Fruit fly (Drosophila melanogaster) whole organism, embryonic: ENCODE results near the gene CG31752.

ENCODE experiments used
- Aef1 ChIP-seq: fragments of 200-800 bp; sonication (Bioruptor generic); IDR thresholded peaks from 3 replicates; pipeline ENCODE4 v1.3.6; 2022; ENCODE audit warnings: missing biosample characterization, missing genetic modification characterization
- Atf6 ChIP-seq: fragments of 200-800 bp; sonication (Bioruptor generic); IDR thresholded peaks from 2 replicates; pipeline ENCODE4 v1.3.6; 2022; ENCODE audit warnings: missing biosample characterization, missing genetic modification characterization
- Bdp1 ChIP-seq: fragments of 200-800 bp; sonication (Bioruptor generic); optimal IDR thresholded peaks from 3 replicates; lab custom pipeline; 2016; ENCODE audit warnings: missing biosample characterization, missing genetic modification characterization
- Blimp-1 ChIP-seq: fragments of 200-800 bp; sonication (Bioruptor generic); optimal IDR thresholded peaks from 3 replicates; lab custom pipeline; 2018; ENCODE audit warnings: missing biosample characterization, missing genetic modification characterization, mild to moderate bottlenecking, moderate library complexity, missing genetic modification reagents
- CG11093 ChIP-seq: fragments of 200-800 bp; sonication (Bioruptor generic); IDR thresholded peaks from 3 replicates; pipeline ENCODE4 v1.3.6; 2022; ENCODE audit warnings: missing biosample characterization, missing genetic modification characterization
- CG12071 ChIP-seq: fragments of 200-800 bp; sonication (Bioruptor generic); optimal IDR thresholded peaks from 3 replicates; lab custom pipeline; 2018; ENCODE audit warnings: missing biosample characterization, mild to moderate bottlenecking, missing genetic modification characterization
- CG12744 ChIP-seq: fragments of 200-800 bp; sonication (Bioruptor generic); optimal IDR thresholded peaks from 2 replicates; lab custom pipeline; 2016; ENCODE audit warnings: missing biosample characterization, missing genetic modification characterization
- CG14014 ChIP-seq: fragments of 200-800 bp; sonication (Bioruptor generic); IDR thresholded peaks from 2 replicates; pipeline ENCODE4 v1.3.6; 2022; ENCODE audit warnings: missing biosample characterization, missing genetic modification characterization
- CG18599 ChIP-seq: fragments of 200-800 bp; sonication (Bioruptor generic); optimal IDR thresholded peaks from 3 replicates; lab custom pipeline; 2017; ENCODE audit warnings: missing biosample characterization, missing genetic modification characterization, mild to moderate bottlenecking, moderate library complexity, missing genetic modification reagents
- CG3065 ChIP-seq: fragments of 200-800 bp; sonication (Bioruptor generic); optimal IDR thresholded peaks from 2 replicates; lab custom pipeline; 2016; ENCODE audit warnings: missing biosample characterization, missing genetic modification characterization
- CG3726 ChIP-seq: fragments of 200-800 bp; sonication (Bioruptor generic); IDR thresholded peaks from 3 replicates; pipeline ENCODE4, ENCODE4 v1.3.6; 2022; ENCODE audit warnings: missing biosample characterization, missing genetic modification characterization
- CG3995 ChIP-seq: fragments of 200-800 bp; sonication (Bioruptor generic); optimal IDR thresholded peaks from 3 replicates; lab custom pipeline; 2016; ENCODE audit warnings: missing biosample characterization, missing genetic modification characterization
- CG4820 ChIP-seq: fragments of 200-800 bp; sonication (Bioruptor generic); optimal IDR thresholded peaks from 3 replicates; lab custom pipeline; 2016; ENCODE audit warnings: missing biosample characterization, missing genetic modification characterization
- CG7271 ChIP-seq: fragments of 200-800 bp; sonication (Bioruptor generic); optimal IDR thresholded peaks from 2 replicates; lab custom pipeline; 2018; ENCODE audit warnings: missing biosample characterization, mild to moderate bottlenecking, missing genetic modification characterization, moderate library complexity
- CG7839 ChIP-seq: fragments of 200-800 bp; sonication (Bioruptor generic); optimal IDR thresholded peaks from 3 replicates; lab custom pipeline; 2018; ENCODE audit warnings: missing biosample characterization, mild to moderate bottlenecking, missing genetic modification characterization, moderate library complexity
- CG7928 ChIP-seq: fragments of 200-800 bp; sonication (Bioruptor generic); optimal IDR thresholded peaks from 2 replicates; lab custom pipeline; 2017; ENCODE audit warnings: missing biosample characterization, mild to moderate bottlenecking, missing genetic modification characterization
- CG9215 ChIP-seq: fragments of 200-800 bp; sonication (Bioruptor generic); IDR thresholded peaks from 2 replicates; pipeline ENCODE4 v1.3.6; 2022; ENCODE audit warnings: missing biosample characterization, missing genetic modification characterization
- D ChIP-seq, 2 experiments: fragments of 200-800 bp in 1 of 2; fragments of >200 bp in 1 of 2; sonication (Bioruptor generic) in 1 of 2; optimal IDR thresholded peaks; 2 replicates in 1 of 2; 3 replicates in 1 of 2; lab custom pipeline; 2017; ENCODE audit warnings: mild to moderate bottlenecking in 1 of 2, missing biosample characterization in 1 of 2, missing genetic modification characterization in 1 of 2, missing genetic modification reagents in 1 of 2
- Fer1 ChIP-seq: fragments of 200-800 bp; sonication (Bioruptor generic); optimal IDR thresholded peaks from 2 replicates; lab custom pipeline; 2017; ENCODE audit warnings: missing biosample characterization, mild to moderate bottlenecking, missing genetic modification characterization
- HLH4C ChIP-seq: fragments of 200-800 bp; sonication (Bioruptor generic); IDR thresholded peaks from 3 replicates; pipeline ENCODE4 v1.3.6; 2022; ENCODE audit warnings: missing biosample characterization, missing genetic modification characterization; ENCODE audit not compliant: partially characterized antibody
- Hand ChIP-seq: fragments of 200-800 bp; sonication (Bioruptor generic); optimal IDR thresholded peaks from 2 replicates; lab custom pipeline; 2017; ENCODE audit warnings: mild to moderate bottlenecking, missing biosample characterization, missing genetic modification reagents, missing genetic modification characterization
- Myb ChIP-seq: fragments of 200-800 bp; sonication (Bioruptor generic); optimal IDR thresholded peaks from 2 replicates; lab custom pipeline; 2016; ENCODE audit warnings: missing biosample characterization, missing genetic modification characterization
- NC2β ChIP-seq: fragments of 200-800 bp; sonication (Bioruptor generic); optimal IDR thresholded peaks from 2 replicates; lab custom pipeline; 2016; ENCODE audit warnings: missing biosample characterization, missing genetic modification characterization
- NFAT ChIP-seq: fragments of 200-800 bp; sonication (Bioruptor generic); IDR thresholded peaks from 2 replicates; pipeline ENCODE4 v1.3.6; 2022; ENCODE audit warnings: missing biosample characterization, missing genetic modification characterization
- NK7.1 ChIP-seq: fragments of 200-800 bp; sonication (Bioruptor generic); optimal IDR thresholded peaks from 3 replicates; lab custom pipeline; 2016; ENCODE audit warnings: missing biosample characterization, missing genetic modification characterization
- Ravus ChIP-seq: fragments of 200-800 bp; sonication (Bioruptor generic); IDR thresholded peaks from 2 replicates; pipeline ENCODE4 v1.3.6; 2022; ENCODE audit warnings: missing biosample characterization, missing genetic modification characterization
- Rfx ChIP-seq: fragments of 200-800 bp; sonication (Bioruptor generic); IDR thresholded peaks from 2 replicates; pipeline ENCODE4 v1.3.6; 2022; ENCODE audit warnings: missing biosample characterization, missing genetic modification characterization
- al ChIP-seq: fragments of 200-800 bp; sonication (Bioruptor generic); IDR thresholded peaks from 2 replicates; pipeline ENCODE4 v1.3.6; 2022; ENCODE audit warnings: missing biosample characterization, missing genetic modification characterization
- bbx ChIP-seq: fragments of 200-800 bp; sonication (Bioruptor generic); IDR thresholded peaks from 2 replicates; pipeline ENCODE4 v1.3.6; 2022; ENCODE audit warnings: missing biosample characterization, missing genetic modification characterization; ENCODE audit not compliant: partially characterized antibody
- br ChIP-seq: fragments of >200 bp; optimal IDR thresholded peaks from 2 replicates; lab custom pipeline; 2017
- caup ChIP-seq: fragments of 200-800 bp; sonication (Bioruptor generic); optimal IDR thresholded peaks from 3 replicates; lab custom pipeline; 2017; ENCODE audit warnings: missing biosample characterization, mild to moderate bottlenecking, missing genetic modification characterization, moderate library complexity; ENCODE audit not compliant: severe bottlenecking
- chm ChIP-seq: fragments of 200-800 bp; sonication (Bioruptor generic); IDR thresholded peaks from 2 replicates; pipeline ENCODE4 v1.3.6; 2022; ENCODE audit warnings: missing biosample characterization, missing genetic modification characterization
- esg ChIP-seq: fragments of 200-800 bp; sonication (Bioruptor generic); conservative IDR thresholded peaks from 2 replicates; pipeline ENCODE4 v1.3.6; 2022; ENCODE audit warnings: missing biosample characterization, missing genetic modification characterization
- ftz-f1 ChIP-seq: fragments of 200-800 bp; sonication (Bioruptor generic); optimal IDR thresholded peaks from 2 replicates; lab custom pipeline; 2016; ENCODE audit warnings: missing biosample characterization, missing genetic modification characterization
- gfzf ChIP-seq: fragments of 200-800 bp; sonication (Bioruptor generic); optimal IDR thresholded peaks from 2 replicates; lab custom pipeline; 2016; ENCODE audit warnings: missing biosample characterization, mild to moderate bottlenecking, missing genetic modification characterization, moderate library complexity
- gsb-n ChIP-seq: fragments of 200-800 bp; sonication (Bioruptor generic); optimal IDR thresholded peaks from 3 replicates; lab custom pipeline; 2018; ENCODE audit warnings: missing biosample characterization, mild to moderate bottlenecking, missing genetic modification characterization
- jigr1 ChIP-seq: fragments of 200-800 bp; sonication (Bioruptor generic); IDR thresholded peaks from 3 replicates; pipeline ENCODE4 v1.3.6; 2022; ENCODE audit warnings: missing biosample characterization, missing genetic modification characterization
- lilli ChIP-seq: fragments of 200-800 bp; sonication (Bioruptor generic); optimal IDR thresholded peaks from 3 replicates; lab custom pipeline; 2016; ENCODE audit warnings: missing biosample characterization, missing genetic modification characterization
- mirr ChIP-seq: fragments of 200-800 bp; sonication (Bioruptor generic); optimal IDR thresholded peaks from 3 replicates; lab custom pipeline; 2018; ENCODE audit warnings: missing biosample characterization, mild to moderate bottlenecking, missing genetic modification characterization
- mld ChIP-seq: fragments of 200-800 bp; sonication (Bioruptor generic); IDR thresholded peaks from 3 replicates; pipeline ENCODE4 v1.3.6; 2022; ENCODE audit warnings: missing biosample characterization, missing genetic modification characterization; ENCODE audit not compliant: partially characterized antibody
- p53 ChIP-seq: fragments of 200-800 bp; sonication (Bioruptor generic); optimal IDR thresholded peaks from 2 replicates; lab custom pipeline; 2016; ENCODE audit warnings: missing biosample characterization, missing genetic modification characterization
- pan ChIP-seq, 4 experiments: fragments of >200 bp in 3 of 4; fragments of 200-800 bp in 1 of 4; sonication (Bioruptor generic) in 1 of 4; optimal IDR thresholded peaks in 3 of 4; IDR thresholded peaks in 1 of 4; 2 replicates each; pipeline versions ENCODE4 v1.3.6 to Lab custom; 2017 to 2022; ENCODE audit warnings: missing biosample characterization in 2 of 4, missing genetic modification characterization in 2 of 4, mixed read lengths in 1 of 4
- pnt ChIP-seq: fragments of 200-800 bp; sonication (Bioruptor generic); optimal IDR thresholded peaks from 3 replicates; lab custom pipeline; 2016; ENCODE audit warnings: missing biosample characterization, missing genetic modification characterization
- salm ChIP-seq: fragments of 200-800 bp; sonication (Bioruptor generic); optimal IDR thresholded peaks from 2 replicates; lab custom pipeline; 2018; ENCODE audit warnings: missing biosample characterization, mild to moderate bottlenecking, missing genetic modification characterization
- schlank ChIP-seq: fragments of 200-800 bp; sonication (Bioruptor generic); optimal IDR thresholded peaks from 2 replicates; lab custom pipeline; 2018; ENCODE audit warnings: missing biosample characterization, mild to moderate bottlenecking, missing genetic modification characterization
- ssp ChIP-seq: fragments of 200-800 bp; sonication (Bioruptor generic); IDR thresholded peaks from 2 replicates; pipeline ENCODE4 v1.3.6; 2022; ENCODE audit warnings: missing biosample characterization, missing genetic modification characterization
- ttk ChIP-seq: fragments of 200-800 bp; sonication (Bioruptor generic); IDR thresholded peaks from 2 replicates; pipeline ENCODE4 v2.1.2; 2022; ENCODE audit warnings: missing biosample characterization, missing genetic modification characterization
- unc-4 ChIP-seq: fragments of 200-800 bp; sonication (Bioruptor generic); IDR thresholded peaks from 2 replicates; pipeline ENCODE4 v1.3.6; 2022; ENCODE audit warnings: missing biosample characterization, missing genetic modification characterization; ENCODE audit not compliant: partially characterized antibody
- vfl ChIP-seq: fragments of 200-800 bp; sonication (Bioruptor generic); optimal IDR thresholded peaks from 2 replicates; lab custom pipeline; 2016; ENCODE audit warnings: missing biosample characterization, missing genetic modification characterization
- wor ChIP-seq: fragments of 200-800 bp; sonication (Bioruptor generic); IDR thresholded peaks from 2 replicates; pipeline ENCODE4 v1.3.6; 2022; ENCODE audit warnings: missing biosample characterization, missing genetic modification characterization
- zfh2 ChIP-seq: fragments of 200-800 bp; sonication (Bioruptor generic); optimal IDR thresholded peaks from 2 replicates; lab custom pipeline; 2016; ENCODE audit warnings: missing biosample characterization, missing genetic modification characterization

CG31752 gene

DNA sequence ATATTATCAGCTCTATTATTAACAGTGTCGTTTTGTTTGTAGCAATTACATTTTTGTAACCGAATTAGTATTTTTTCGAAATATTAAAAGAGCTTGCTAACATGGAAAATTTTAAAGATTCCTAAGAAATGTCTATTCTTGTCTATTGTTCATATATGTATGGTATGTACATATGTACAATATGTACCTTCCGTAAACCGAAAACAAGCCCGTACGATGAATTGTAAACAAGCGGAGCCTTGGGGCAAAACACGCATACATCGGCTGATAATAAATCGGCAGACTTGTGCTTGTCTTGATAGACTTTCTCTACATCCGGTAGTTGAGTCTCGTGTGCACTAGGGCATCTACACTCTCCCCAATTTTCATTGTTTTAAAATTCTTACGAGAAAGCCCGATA lies 18.3 kb downstream of the CG31752 start (continued):
- TF ChIP-seq Atf6 (GFP tag; lab: Robert Waterston, UW) (peak; percentile 69), bbx (GFP tag; lab: Robert Waterston, UW) (no peak), D (optimal IDR thresholded peaks at IDR 0.05; lab: Kevin White, UChicago) (no peak), D (GFP tag; optimal IDR thresholded peaks at IDR 0.05; lab: Kevin White, UChicago) (peak; percentile 60), Rfx (GFP tag; lab: Robert Waterston, UW) (no peak; the same call in 1 of the 2 replicates), zfh2 (GFP tag; lab: Kevin White, UChicago) (no peak), Ravus (GFP tag; lab: Robert Waterston, UW) (no peak), CG12744 (GFP tag; lab: Kevin White, UChicago) (no peak), schlank (no peak), unc-4 (GFP tag; lab: Robert Waterston, UW) (no peak), ttk (no peak), pan (optimal IDR thresholded peaks at IDR 0.05; lab: Kevin White, UChicago) (no peak), pan (GFP tag; optimal IDR thresholded peaks at IDR 0.05 in 1 of 2, IDR thresholded peaks at IDR 0.05 in 1 of 2) (peak in 1 of 2 experiments; percentile 35), CG14014 (GFP tag; lab: Robert Waterston, UW) (peak; percentile 72; the same call in 1 of the 2 replicates), vfl (GFP tag; lab: Kevin White, UChicago) (no peak), p53 (GFP tag; lab: Kevin White, UChicago) (no peak), CG18599 (GFP tag; lab: Kevin White, UChicago) (peak; percentile 72), CG3995 (GFP tag; lab: Kevin White, UChicago) (no peak), jigr1 (GFP tag; lab: Robert Waterston, UW) (no peak), Hand (GFP tag; lab: Kevin White, UChicago) (no peak), Blimp-1 (GFP tag; lab: Kevin White, UChicago) (no peak), CG3065 (GFP tag; lab: Kevin White, UChicago) (no peak), CG11093 (GFP tag; lab: Robert Waterston, UW) (peak; percentile 47; the same call in 1 of the 3 replicates), esg (no peak), caup (GFP tag; lab: Kevin White, UChicago) (peak; percentile 50), salm (tag; lab: Kevin White, UChicago) (no peak), HLH4C (GFP tag; lab: Robert Waterston, UW) (no peak), br (lab: Kevin White, UChicago) (no peak), lilli (GFP tag; lab: Kevin White, UChicago) (no peak), ftz-f1 (GFP tag; lab: Kevin White, UChicago) (no peak), NC2β (GFP tag; lab: Kevin White, UChicago) (peak; percentile 50), Aef1 (GFP tag; lab: Robert Waterston, UW) (no peak), mirr (peak; percentile 76), wor (no peak), mld (GFP tag; lab: Robert Waterston, UW) (no peak), chm (GFP tag; lab: Robert Waterston, UW) (peak; percentile 42; the same call in 1 of the 2 replicates), Myb (no peak), NFAT (no peak), ssp (GFP tag; lab: Robert Waterston, UW) (no peak), Fer1 (peak; percentile 50), CG9215 (GFP tag; lab: Robert Waterston, UW) (no peak), CG4820 (GFP tag; lab: Kevin White, UChicago) (peak; percentile 24), pnt (GFP tag; lab: Kevin White, UChicago) (peak; percentile 25), CG3726 (GFP tag; lab: Robert Waterston, UW) (no peak), CG7928 (GFP tag; lab: Kevin White, UChicago) (no peak), CG7271 (tag; lab: Kevin White, UChicago) (no peak), NK7.1 (GFP tag; lab: Kevin White, UChicago) (no peak), gfzf (GFP tag; lab: Kevin White, UChicago) (no peak), CG7839 (tag; lab: Kevin White, UChicago) (no peak), Bdp1 (GFP tag; lab: Kevin White, UChicago) (no peak), al (GFP tag; lab: Robert Waterston, UW) (no peak), gsb-n (tag; lab: Kevin White, UChicago) (peak; percentile 48), CG12071 (GFP tag; lab: Kevin White, UChicago) (peak; percentile 60)
